Fruit fly (Drosophila melanogaster): ENCODE data around the gene CG9692.

- TF ChIP-seq lola (GFP tag; optimal IDR thresholded peaks at IDR 0.05): no peak
- no peak for TF ChIP-seq fru (GFP tag; optimal IDR thresholded peaks at IDR 0.05)
- TF ChIP-seq OdsH (GFP tag; optimal IDR thresholded peaks at IDR 0.05): no peak
- TF ChIP-seq Rel (GFP tag; optimal IDR thresholded peaks at IDR 0.05): no peak
- TF ChIP-seq Rel (tag; optimal IDR thresholded peaks at IDR 0.05): no peak
- no peak for TF ChIP-seq dl (GFP tag; optimal IDR thresholded peaks at IDR 0.05; ENCODE audit: insufficient read depth in 1 of 2, partially characterized antibody in 2 of 2)
- no peak for TF ChIP-seq CG9705 (GFP tag; optimal IDR thresholded peaks at IDR 0.05)
- no peak for TF ChIP-seq Hr78 (GFP tag; optimal IDR thresholded peaks at IDR 0.05)
- no peak for TF ChIP-seq dsf (GFP tag; optimal IDR thresholded peaks at IDR 0.05; ENCODE audit: borderline replicate concordance)
- no peak for TF ChIP-seq psq (GFP tag; optimal IDR thresholded peaks at IDR 0.05)
- TF ChIP-seq Vsx2 (GFP tag; optimal IDR thresholded peaks at IDR 0.05; ENCODE audit: partially characterized antibody): no peak
- TF ChIP-seq sv (GFP tag; optimal IDR thresholded peaks at IDR 0.05): no peak
- no peak for TF ChIP-seq Abd-B (GFP tag; optimal IDR thresholded peaks at IDR 0.05)
- TF ChIP-seq Myc (optimal IDR thresholded peaks at IDR 0.05): no peak
- TF ChIP-seq br (GFP tag; optimal IDR thresholded peaks at IDR 0.05): no peak
These were observed 45.7 kb upstream of the CG9692 start for dm6 chr3L:16659099-16659498.

Measured in whole organism, wandering third instar larva.